Fruit fly (Drosophila melanogaster): Measurements from ENCODE around the gene CG32236.

- no peak for TF ChIP-seq CG7368 (GFP tag; optimal IDR thresholded peaks at IDR 0.05)
- TF ChIP-seq OdsH (GFP tag; optimal IDR thresholded peaks at IDR 0.05) = peak; percentile 58
- no peak for TF ChIP-seq ss (GFP tag; optimal IDR thresholded peaks at IDR 0.05)
- TF ChIP-seq Hr4 (GFP tag; optimal IDR thresholded peaks at IDR 0.05) = peak; percentile 67
These were observed 23.5 kb upstream of the CG32236 start for dm6 chr3L:4690698-4691097.
